Fruit fly (Drosophila melanogaster): Measurements from ENCODE around the gene CG8004.

The CG8004 gene

DNA sequence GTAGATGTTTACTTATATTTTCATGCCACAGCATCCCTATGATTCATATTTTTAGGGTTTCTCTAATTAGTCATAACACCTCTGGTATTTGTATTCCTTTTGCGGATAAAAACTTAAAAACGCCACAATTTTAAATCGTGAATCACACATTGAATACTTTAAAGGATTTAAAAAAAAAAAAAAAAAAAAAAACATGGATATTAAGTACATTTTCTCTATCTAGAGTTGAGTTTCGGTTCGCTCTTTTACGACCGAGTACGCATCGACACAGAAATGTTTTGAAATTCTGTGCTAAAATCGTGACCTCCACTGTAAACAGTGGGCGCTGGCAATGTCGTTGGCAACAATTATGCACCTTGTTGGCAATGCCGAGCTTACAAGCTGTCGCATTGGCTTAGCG, 22.9 kb downstream of the CG8004 start (continued):
- peak; percentile 11 for TF ChIP-seq lab (GFP tag; optimal IDR thresholded peaks at IDR 0.05)
- TF ChIP-seq CG14014 (GFP tag; IDR thresholded peaks at IDR 0.05), result peak; percentile 23; the same call in 1 of the 2 replicates
- TF ChIP-seq Hr51 (GFP tag; optimal IDR thresholded peaks at IDR 0.05), result peak in 1 of 2 experiments; percentile 43
- peak; percentile 58 for TF ChIP-seq CG9215 (GFP tag; IDR thresholded peaks at IDR 0.05)
- TF ChIP-seq inv (GFP tag; IDR thresholded peaks at IDR 0.05; ENCODE audit: partially characterized antibody), result no peak
- TF ChIP-seq H2.0 (GFP tag; IDR thresholded peaks at IDR 0.05), result 0 out of 2 replicates have a peak, but pooled peaks have one; percentile 8
- TF ChIP-seq ato (GFP tag; IDR thresholded peaks at IDR 0.05; ENCODE audit: partially characterized antibody), result no peak
- TF ChIP-seq pho (GFP tag; optimal IDR thresholded peaks at IDR 0.05), result peak; percentile 35
- TF ChIP-seq chif (GFP tag; optimal IDR thresholded peaks at IDR 0.05), result no peak
- TF ChIP-seq ranshi (GFP tag; IDR thresholded peaks at IDR 0.05), result 0 out of 2 replicates have a peak, but pooled peaks have one; percentile 20
- TF ChIP-seq tio (GFP tag; optimal IDR thresholded peaks at IDR 0.05), result peak; percentile 39
- TF ChIP-seq slbo (GFP tag; IDR thresholded peaks at IDR 0.05), result peak; percentile 54
- TF ChIP-seq CG10366 (GFP tag; IDR thresholded peaks at IDR 0.05), result peak; percentile 34; the same call in 1 of the 2 replicates
- no peak for TF ChIP-seq hkb (optimal IDR thresholded peaks at IDR 0.05)
- 0 out of 2 replicates have a peak, but pooled peaks have one; percentile 38 for TF ChIP-seq hkb (GFP tag; IDR thresholded peaks at IDR 0.05)
- no peak for TF ChIP-seq lola (GFP tag; optimal IDR thresholded peaks at IDR 0.05)
- TF ChIP-seq CG13894 (tag; optimal IDR thresholded peaks at IDR 0.05), result no peak
- TF ChIP-seq Nf-YA (GFP tag; IDR thresholded peaks at IDR 0.05), result no peak
- TF ChIP-seq B-H2 (GFP tag; optimal IDR thresholded peaks at IDR 0.05), result no peak
- TF ChIP-seq unc-4 (GFP tag; IDR thresholded peaks at IDR 0.05; ENCODE audit: partially characterized antibody), result no peak
- no peak for TF ChIP-seq CG4424 (GFP tag; optimal IDR thresholded peaks at IDR 0.05)
- TF ChIP-seq CG9727 (GFP tag; optimal IDR thresholded peaks at IDR 0.05), result peak; percentile 12
- peak; percentile 1 for TF ChIP-seq CG9609 (GFP tag; optimal IDR thresholded peaks at IDR 0.05)
- TF ChIP-seq kah (GFP tag; optimal IDR thresholded peaks at IDR 0.05), result no peak
- no peak for TF ChIP-seq peb (GFP tag; IDR thresholded peaks at IDR 0.05)
- no peak for TF ChIP-seq tll (GFP tag; optimal IDR thresholded peaks at IDR 0.05)
- no peak for TF ChIP-seq dan (GFP tag; IDR thresholded peaks at IDR 0.05)
- TF ChIP-seq prd (optimal IDR thresholded peaks at IDR 0.05), result no peak
- 0 out of 3 replicates have a peak, but pooled peaks have one; percentile 16 for TF ChIP-seq prd (GFP tag; IDR thresholded peaks at IDR 0.05)
- no peak for TF ChIP-seq Trl (optimal IDR thresholded peaks at IDR 0.05)
- TF ChIP-seq Trl (GFP tag; optimal IDR thresholded peaks at IDR 0.05), result peak; percentile 4
- TF ChIP-seq CG8765 (GFP tag; IDR thresholded peaks at IDR 0.05), result no peak; the same call in 1 of the 2 replicates
- no peak for TF ChIP-seq CG7928 (GFP tag; optimal IDR thresholded peaks at IDR 0.05)
- peak in 1 of 2 experiments; percentile 13 for TF ChIP-seq dpn (GFP tag; optimal IDR thresholded peaks at IDR 0.05)
- TF ChIP-seq wdn (GFP tag; IDR thresholded peaks at IDR 0.05), result no peak
- no peak for TF ChIP-seq ssp (GFP tag; IDR thresholded peaks at IDR 0.05)
- peak; percentile 24 for TF ChIP-seq CG7786 (GFP tag; optimal IDR thresholded peaks at IDR 0.05)
- peak; percentile 40 for TF ChIP-seq Hsf (GFP tag; optimal IDR thresholded peaks at IDR 0.05)
- peak; percentile 80 for TF ChIP-seq Med (GFP tag)
- TF ChIP-seq CrebB (tag; optimal IDR thresholded peaks at IDR 0.05), result no peak
- no peak for TF ChIP-seq D (optimal IDR thresholded peaks at IDR 0.05)
- no peak for TF ChIP-seq D (GFP tag; optimal IDR thresholded peaks at IDR 0.05)
- TF ChIP-seq CG14710 (tag; optimal IDR thresholded peaks at IDR 0.05), result no peak
- TF ChIP-seq CG9437 (GFP tag; optimal IDR thresholded peaks at IDR 0.05), result no peak
- TF ChIP-seq CG6175 (GFP tag; IDR thresholded peaks at IDR 0.05), result no peak
- no peak for TF ChIP-seq gce (GFP tag; IDR thresholded peaks at IDR 0.05)
- TF ChIP-seq bsh (GFP tag; optimal IDR thresholded peaks at IDR 0.05), result peak in 1 of 2 experiments; percentile 21
- TF ChIP-seq Dip3 (GFP tag; optimal IDR thresholded peaks at IDR 0.05), result peak; percentile 31
- TF ChIP-seq zfh2 (GFP tag; optimal IDR thresholded peaks at IDR 0.05), result peak; percentile 31
- no peak for TF ChIP-seq zfh1 (GFP tag; IDR thresholded peaks at IDR 0.05)
- TF ChIP-seq HLH54F (GFP tag; optimal IDR thresholded peaks at IDR 0.05), result peak; percentile 17
- peak; percentile 10 for TF ChIP-seq chn (GFP tag; optimal IDR thresholded peaks at IDR 0.05)
